Worm (Caenorhabditis elegans): ENCODE results near the gene C33D9.3.
A peak's percentile ranks its signal among the peaks of the same experiment; 100 is the strongest.

Gene C33D9.3

ce11 chrIV:8819471-8819870 is 26.8 kb upstream of the C33D9.3 start:
- no peak for TF ChIP-seq skn-1 (tag; optimal IDR thresholded peaks at IDR 0.05)
- TF ChIP-seq lin-15B (tag; optimal IDR thresholded peaks at IDR 0.05) = no peak
- no peak for TF ChIP-seq ceh-9 (tag; optimal IDR thresholded peaks at IDR 0.05)
- no peak for TF ChIP-seq ceh-16 (tag; optimal IDR thresholded peaks at IDR 0.05)
- no peak for TF ChIP-seq nhr-23 (tag; optimal IDR thresholded peaks at IDR 0.05)
- TF ChIP-seq nhr-43 (tag; optimal IDR thresholded peaks at IDR 0.05; ENCODE audit: poor library complexity, severe bottlenecking) = no peak
- TF ChIP-seq ceh-28 (tag; optimal IDR thresholded peaks at IDR 0.05) = no peak
- TF ChIP-seq nhr-25 (tag; optimal IDR thresholded peaks at IDR 0.05) = no peak
- no peak for TF ChIP-seq jun-1 (tag; optimal IDR thresholded peaks at IDR 0.05)

- TF ChIP-seq unc-62 (GFP tag; optimal IDR thresholded peaks at IDR 0.05) (no peak), nhr-11 (tag; optimal IDR thresholded peaks at IDR 0.05) (no peak), nhr-237 (tag; optimal IDR thresholded peaks at IDR 0.05) (no peak), nhr-67 (tag; optimal IDR thresholded peaks at IDR 0.05) (no peak), nhr-77 (tag; optimal IDR thresholded peaks at IDR 0.05) (no peak), nhr-28 (tag; optimal IDR thresholded peaks at IDR 0.05) (no peak), ztf-11 (tag; optimal IDR thresholded peaks at IDR 0.05) (no peak), nhr-23 (tag; optimal IDR thresholded peaks at IDR 0.05) (no peak), ceh-82 (tag; optimal IDR thresholded peaks at IDR 0.05) (no peak), pqm-1 (tag; optimal IDR thresholded peaks at IDR 0.05) (no peak), jun-1 (tag; optimal IDR thresholded peaks at IDR 0.05) (no peak), ZK546.5 (tag; optimal IDR thresholded peaks at IDR 0.05) (no peak), snpc-4 (tag; optimal IDR thresholded peaks at IDR 0.05) (no peak), fkh-10 (GFP tag; optimal IDR thresholded peaks at IDR 0.05) (no peak)
Measured at ce11 chrIV:8817639-8818038, 24.9 kb upstream of the C33D9.3 start, which contains the start of gene T28C6.10. Gene T28C6.10, plus strand, starts transcription at chrIV:8817939.

DNA sequence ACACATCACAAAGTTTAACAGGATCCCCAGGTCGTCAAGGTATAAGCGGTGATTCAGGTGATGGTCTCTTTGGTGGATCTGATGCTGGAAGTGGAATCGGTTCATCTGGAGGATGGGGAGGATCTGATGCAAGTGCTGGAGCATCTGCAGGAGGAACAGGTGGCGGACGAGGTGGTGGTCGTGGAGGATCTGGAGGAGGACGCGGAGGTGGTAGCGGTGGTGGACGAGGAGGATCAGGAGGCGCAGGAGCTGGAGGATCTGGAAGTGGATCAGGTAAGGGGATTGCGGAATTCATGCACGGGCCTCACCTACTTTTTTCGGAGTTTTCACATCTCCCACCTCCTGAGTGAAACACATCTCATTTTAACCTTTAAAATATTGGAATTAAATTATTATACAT is 23.9 kb upstream of the C33D9.3 start:
- no peak for TF ChIP-seq daf-12 (tag; optimal IDR thresholded peaks at IDR 0.05)
- TF ChIP-seq elt-2 (tag; optimal IDR thresholded peaks at IDR 0.05) = no peak
- TF ChIP-seq tbx-2 (tag; optimal IDR thresholded peaks at IDR 0.05) = no peak

ce11 chrIV:8816029-8816428 is 23.3 kb upstream of the C33D9.3 start, which contains the start of gene grsp-2:
Gene grsp-2, plus strand, starts transcription at chrIV:8816329.
- TF ChIP-seq fos-1 (tag; optimal IDR thresholded peaks at IDR 0.05) = no peak
- TF ChIP-seq nhr-43 (tag; optimal IDR thresholded peaks at IDR 0.05; ENCODE audit: poor library complexity, severe bottlenecking) = no peak
- no peak for TF ChIP-seq lin-39 (tag; optimal IDR thresholded peaks at IDR 0.05)
- no peak for TF ChIP-seq egl-27 (tag; optimal IDR thresholded peaks at IDR 0.05)
- TF ChIP-seq ZK546.5 (tag; optimal IDR thresholded peaks at IDR 0.05) = no peak
- TF ChIP-seq sea-2 (GFP tag; optimal IDR thresholded peaks at IDR 0.05) = no peak
- TF ChIP-seq egl-5 (tag; optimal IDR thresholded peaks at IDR 0.05) = no peak
- TF ChIP-seq hmg-11 (tag; optimal IDR thresholded peaks at IDR 0.05) = no peak
- no peak for TF ChIP-seq R02D3.7 (tag; optimal IDR thresholded peaks at IDR 0.05)
- TF ChIP-seq nhr-77 (tag; optimal IDR thresholded peaks at IDR 0.05) = no peak
- TF ChIP-seq nhr-11 (tag; optimal IDR thresholded peaks at IDR 0.05) = no peak
- TF ChIP-seq elt-1 (tag; optimal IDR thresholded peaks at IDR 0.05) = no peak
- no peak for TF ChIP-seq jun-1 (tag; optimal IDR thresholded peaks at IDR 0.05)

DNA sequence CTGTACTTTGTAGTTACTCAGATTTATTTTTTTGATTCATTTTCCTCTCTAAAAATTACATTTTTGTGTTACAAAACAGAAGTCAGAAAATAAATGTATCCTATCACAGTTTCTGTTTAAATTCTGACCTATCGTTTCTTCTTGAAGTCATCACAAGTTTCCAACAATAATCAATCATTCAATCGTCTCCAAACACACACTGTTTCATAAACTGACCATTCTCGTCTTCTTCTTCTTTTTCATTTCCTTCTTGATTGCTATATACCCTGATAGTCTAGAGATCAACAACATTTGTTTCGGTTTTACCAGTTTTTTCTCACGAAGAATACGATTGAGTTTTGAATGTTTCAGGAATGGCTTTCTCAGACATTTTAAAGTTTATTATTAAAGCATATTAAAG is 22.5 kb upstream of the C33D9.3 start:
- TF ChIP-seq lin-39 (tag; optimal IDR thresholded peaks at IDR 0.05) (no peak), nhr-43 (tag; optimal IDR thresholded peaks at IDR 0.05; ENCODE audit: poor library complexity, severe bottlenecking) (peak; percentile 2), daf-12 (tag; optimal IDR thresholded peaks at IDR 0.05) (no peak), nhr-237 (tag; optimal IDR thresholded peaks at IDR 0.05) (no peak), pha-4 (tag; optimal IDR thresholded peaks at IDR 0.05) (no peak), fos-1 (tag; optimal IDR thresholded peaks at IDR 0.05) (no peak), egl-27 (tag; optimal IDR thresholded peaks at IDR 0.05) (no peak), fkh-2 (tag; optimal IDR thresholded peaks at IDR 0.05) (no peak), snpc-4 (tag; optimal IDR thresholded peaks at IDR 0.05) (no peak), elt-3 (tag; optimal IDR thresholded peaks at IDR 0.05) (peak in 1 of 3 experiments; percentile 48), nhr-76 (tag; optimal IDR thresholded peaks at IDR 0.05) (no peak), nhr-23 (tag; optimal IDR thresholded peaks at IDR 0.05) (peak; percentile 66)

All from whole organism, L3 larva.